Worm (Caenorhabditis elegans): ENCODE results near the gene F10E9.11.

- TF ChIP-seq lin-39 (tag; optimal IDR thresholded peaks at IDR 0.05) (no peak), ztf-11 (tag; optimal IDR thresholded peaks at IDR 0.05) (no peak), lsy-2 (tag; optimal IDR thresholded peaks at IDR 0.05) (no peak), C34F6.9 (tag; optimal IDR thresholded peaks at IDR 0.05) (no peak), mdl-1 (tag; optimal IDR thresholded peaks at IDR 0.05) (no peak), nhr-237 (tag; optimal IDR thresholded peaks at IDR 0.05) (no peak), unc-62 (GFP tag; optimal IDR thresholded peaks at IDR 0.05) (no peak), ztf-4 (tag; optimal IDR thresholded peaks at IDR 0.05) (no peak), nhr-129 (tag; optimal IDR thresholded peaks at IDR 0.05) (no peak)
These were observed 6.8 kb upstream of the F10E9.11 start, which contains the start of gene ZC262.13 for ce11 chrIII:8325574-8326513.

Measured in whole organism, L2 larva.